Fruit fly (Drosophila melanogaster) whole organism, embryonic: ENCODE measurements around the gene CG10702.
A peak's percentile ranks its signal among the peaks of the same experiment; 100 is the strongest.

ENCODE experiments used
- Aef1 ChIP-seq: fragments of 200-800 bp; sonication (Bioruptor generic); IDR thresholded peaks from 3 replicates; pipeline ENCODE4 v1.3.6; 2022; ENCODE audit warnings: missing biosample characterization, missing genetic modification characterization
- CG10274 ChIP-seq: fragments of 200-800 bp; sonication (Bioruptor generic); optimal IDR thresholded peaks from 3 replicates; lab custom pipeline; 2017; ENCODE audit warnings: missing biosample characterization, mild to moderate bottlenecking, missing genetic modification characterization
- CG10431 ChIP-seq: fragments of 200-800 bp; sonication (Bioruptor generic); optimal IDR thresholded peaks from 3 replicates; lab custom pipeline; 2018; ENCODE audit warnings: missing biosample characterization, mild to moderate bottlenecking, missing genetic modification characterization
- CG11398 ChIP-seq: fragments of 200-800 bp; sonication (Bioruptor generic); optimal IDR thresholded peaks from 2 replicates; lab custom pipeline; 2016; ENCODE audit warnings: missing biosample characterization, missing genetic modification characterization
- CG11696 ChIP-seq: fragments of 200-800 bp; sonication (Bioruptor generic); IDR thresholded peaks from 2 replicates; pipeline ENCODE4 v1.3.6; 2022; ENCODE audit warnings: missing biosample characterization, missing genetic modification characterization
- CG12659 ChIP-seq: fragments of 200-800 bp; sonication (Bioruptor generic); optimal IDR thresholded peaks from 3 replicates; lab custom pipeline; 2017; ENCODE audit warnings: mild to moderate bottlenecking, missing biosample characterization, missing genetic modification reagents, missing genetic modification characterization
- CG13624 ChIP-seq: fragments of 200-800 bp; sonication (Bioruptor generic); optimal IDR thresholded peaks from 2 replicates; lab custom pipeline; 2016; ENCODE audit warnings: missing biosample characterization, missing genetic modification characterization
- CG17612 ChIP-seq: fragments of 200-800 bp; sonication (Bioruptor generic); IDR thresholded peaks from 2 replicates; pipeline ENCODE4 v1.3.6; 2022; ENCODE audit warnings: missing biosample characterization, missing genetic modification characterization
- CG17829 ChIP-seq: fragments of 200-800 bp; optimal IDR thresholded peaks from 2 replicates; lab custom pipeline; 2019; ENCODE audit warnings: missing biosample characterization, mild to moderate bottlenecking, missing genetic modification characterization, moderate library complexity
- CG1832 ChIP-seq: fragments of 200-800 bp; sonication (Bioruptor generic); optimal IDR thresholded peaks from 2 replicates; lab custom pipeline; 2017; ENCODE audit warnings: missing biosample characterization, mild to moderate bottlenecking, missing genetic modification characterization, inconsistent platforms
- CG18619 ChIP-seq: fragments of 200-800 bp; sonication (Bioruptor generic); optimal IDR thresholded peaks from 3 replicates; lab custom pipeline; 2017; ENCODE audit warnings: missing biosample characterization, mild to moderate bottlenecking, missing genetic modification characterization
- CG30403 ChIP-seq: fragments of 200-800 bp; sonication (Bioruptor generic); optimal IDR thresholded peaks from 3 replicates; lab custom pipeline; 2016; ENCODE audit warnings: missing biosample characterization, missing genetic modification characterization
- CG33213 ChIP-seq: fragments of 200-800 bp; sonication (Bioruptor generic); optimal IDR thresholded peaks from 3 replicates; lab custom pipeline; 2016; ENCODE audit warnings: missing biosample characterization, missing genetic modification characterization
- CG4282 ChIP-seq: fragments of 200-800 bp; sonication (Bioruptor generic); optimal IDR thresholded peaks from 2 replicates; lab custom pipeline; 2016; ENCODE audit warnings: missing biosample characterization, missing genetic modification characterization
- CG43689 ChIP-seq: fragments of 200-800 bp; sonication (Bioruptor generic); IDR thresholded peaks from 2 replicates; pipeline ENCODE4 v1.3.6; 2022; ENCODE audit warnings: missing biosample characterization, missing genetic modification characterization
- CG6254 ChIP-seq: fragments of 200-800 bp; sonication (Bioruptor generic); optimal IDR thresholded peaks from 3 replicates; lab custom pipeline; 2017; ENCODE audit warnings: mild to moderate bottlenecking, missing biosample characterization, missing genetic modification reagents, missing genetic modification characterization
- CG6791 ChIP-seq: fragments of 200-800 bp; sonication (Bioruptor generic); IDR thresholded peaks from 3 replicates; pipeline ENCODE4 v1.3.6; 2022; ENCODE audit warnings: missing biosample characterization, missing genetic modification characterization; ENCODE audit not compliant: partially characterized antibody
- CG7928 ChIP-seq: fragments of 200-800 bp; sonication (Bioruptor generic); optimal IDR thresholded peaks from 2 replicates; lab custom pipeline; 2017; ENCODE audit warnings: missing biosample characterization, mild to moderate bottlenecking, missing genetic modification characterization
- Dref ChIP-seq: fragments of 200-800 bp; sonication (Bioruptor generic); IDR thresholded peaks from 2 replicates; pipeline ENCODE4 v1.3.6; 2022; ENCODE audit warnings: missing biosample characterization, missing genetic modification characterization
- Elba2 ChIP-seq: fragments of 200-800 bp; sonication (Bioruptor generic); optimal IDR thresholded peaks from 3 replicates; lab custom pipeline; 2016; ENCODE audit warnings: missing biosample characterization, missing genetic modification characterization
- H2.0 ChIP-seq: fragments of 200-800 bp; sonication (Bioruptor generic); IDR thresholded peaks from 2 replicates; pipeline ENCODE4 v1.3.6; 2022; ENCODE audit warnings: missing biosample characterization, missing genetic modification characterization
- HmgD ChIP-seq: fragments of 200-800 bp; sonication (Bioruptor generic); optimal IDR thresholded peaks from 3 replicates; lab custom pipeline; 2016; ENCODE audit warnings: missing biosample characterization, missing genetic modification characterization
- Lim3 ChIP-seq: fragments of 200-800 bp; sonication (Bioruptor generic); IDR thresholded peaks from 2 replicates; pipeline ENCODE4 v1.3.6; 2022; ENCODE audit warnings: missing biosample characterization, missing genetic modification characterization
- NC2α ChIP-seq: fragments of 200-800 bp; sonication (Bioruptor generic); optimal IDR thresholded peaks from 2 replicates; lab custom pipeline; 2016; ENCODE audit warnings: missing biosample characterization, missing genetic modification characterization
- NK7.1 ChIP-seq: fragments of 200-800 bp; sonication (Bioruptor generic); optimal IDR thresholded peaks from 3 replicates; lab custom pipeline; 2016; ENCODE audit warnings: missing biosample characterization, missing genetic modification characterization
- Optix ChIP-seq: fragments of 200-800 bp; sonication (Bioruptor generic); IDR thresholded peaks from 3 replicates; pipeline ENCODE4 v1.3.6; 2022; ENCODE audit warnings: missing biosample characterization, missing genetic modification characterization
- Stat92E ChIP-seq, 3 experiments: fragments of >200 bp in 2 of 3; fragments of 200-800 bp in 1 of 3; sonication (Bioruptor generic) in 1 of 3; optimal IDR thresholded peaks; 2 replicates each; lab custom pipeline; 2017 to 2019; ENCODE audit warnings: missing biosample characterization in 3 of 3, missing genetic modification characterization in 3 of 3, mild to moderate bottlenecking in 1 of 3, moderate library complexity in 1 of 3
- Xbp1 ChIP-seq: fragments of 200-800 bp; sonication (Bioruptor generic); optimal IDR thresholded peaks from 3 replicates; lab custom pipeline; 2016; ENCODE audit warnings: missing biosample characterization, mild to moderate bottlenecking, missing genetic modification characterization
- Xrp1 ChIP-seq: fragments of 200-800 bp; sonication (Bioruptor generic); IDR thresholded peaks from 2 replicates; pipeline ENCODE4 v1.3.6; 2022; ENCODE audit warnings: missing biosample characterization, missing genetic modification characterization
- ap ChIP-seq: fragments of 200-800 bp; sonication (Bioruptor generic); IDR thresholded peaks from 2 replicates; pipeline ENCODE4 v1.3.6; 2022; ENCODE audit warnings: missing biosample characterization, missing genetic modification characterization
- ase ChIP-seq: fragments of 200-800 bp; sonication (Bioruptor generic); IDR thresholded peaks from 3 replicates; pipeline ENCODE4 v1.3.6; 2022; ENCODE audit warnings: missing biosample characterization, missing genetic modification characterization
- bowl ChIP-seq: fragments of 200-800 bp; sonication (Bioruptor generic); IDR thresholded peaks from 2 replicates; pipeline ENCODE4 v1.3.6; 2022; ENCODE audit warnings: missing biosample characterization, missing genetic modification characterization
- bsh ChIP-seq, 2 experiments: fragments of 200-800 bp; sonication (Bioruptor generic); optimal IDR thresholded peaks; 2 replicates each; lab custom pipeline; 2017 to 2018; ENCODE audit warnings: mild to moderate bottlenecking in 2 of 2, missing biosample characterization in 2 of 2, missing genetic modification characterization in 2 of 2, moderate library complexity in 1 of 2
- btn ChIP-seq: fragments of 200-800 bp; sonication (Bioruptor generic); optimal IDR thresholded peaks from 2 replicates; lab custom pipeline; 2016; ENCODE audit warnings: missing biosample characterization, missing genetic modification characterization
- cad ChIP-seq: fragments of >200 bp; optimal IDR thresholded peaks from 2 replicates; lab custom pipeline; 2017; ENCODE audit warnings: missing biosample characterization, missing genetic modification characterization
- cato ChIP-seq: fragments of 200-800 bp; sonication (Bioruptor generic); optimal IDR thresholded peaks from 2 replicates; lab custom pipeline; 2016; ENCODE audit warnings: missing biosample characterization, missing genetic modification characterization, borderline replicate concordance
- dati ChIP-seq: fragments of 200-800 bp; sonication (Bioruptor generic); IDR thresholded peaks from 2 replicates; pipeline ENCODE4 v1.3.6; 2022; ENCODE audit warnings: missing biosample characterization, missing genetic modification characterization
- dmrt11E ChIP-seq: fragments of 200-800 bp; sonication (Bioruptor generic); optimal IDR thresholded peaks from 3 replicates; lab custom pipeline; 2018; ENCODE audit warnings: missing biosample characterization, mild to moderate bottlenecking, missing genetic modification characterization, moderate library complexity
- ems ChIP-seq: fragments of 200-800 bp; sonication (Bioruptor generic); optimal IDR thresholded peaks from 3 replicates; lab custom pipeline; 2016; ENCODE audit warnings: missing biosample characterization, missing genetic modification characterization
- en ChIP-seq: fragments of 200-800 bp; sonication (Bioruptor generic); optimal IDR thresholded peaks from 2 replicates; lab custom pipeline; 2016; ENCODE audit warnings: missing biosample characterization, missing genetic modification characterization
- fru ChIP-seq: fragments of >200 bp; optimal IDR thresholded peaks from 2 replicates; lab custom pipeline; 2017
- ind ChIP-seq: fragments of 200-800 bp; sonication (Bioruptor generic); optimal IDR thresholded peaks from 3 replicates; lab custom pipeline; 2016; ENCODE audit warnings: missing biosample characterization, missing genetic modification characterization
- kni ChIP-seq: fragments of 200-800 bp; sonication (Bioruptor generic); optimal IDR thresholded peaks from 3 replicates; lab custom pipeline; 2017; ENCODE audit warnings: mild to moderate bottlenecking, missing biosample characterization, missing genetic modification reagents, missing genetic modification characterization
- nerfin-2 ChIP-seq: fragments of 200-800 bp; sonication (Bioruptor generic); IDR thresholded peaks from 2 replicates; pipeline ENCODE4 v1.3.6; 2022; ENCODE audit warnings: missing biosample characterization, missing genetic modification characterization; ENCODE audit not compliant: partially characterized antibody
- pan ChIP-seq, 4 experiments: fragments of >200 bp in 3 of 4; fragments of 200-800 bp in 1 of 4; sonication (Bioruptor generic) in 1 of 4; optimal IDR thresholded peaks in 3 of 4; IDR thresholded peaks in 1 of 4; 2 replicates each; pipeline versions ENCODE4 v1.3.6 to Lab custom; 2017 to 2022; ENCODE audit warnings: missing biosample characterization in 2 of 4, missing genetic modification characterization in 2 of 4, mixed read lengths in 1 of 4
- ranshi ChIP-seq: fragments of 200-800 bp; sonication (Bioruptor generic); IDR thresholded peaks from 2 replicates; pipeline ENCODE4 v1.3.6; 2022; ENCODE audit warnings: missing biosample characterization, missing genetic modification characterization
- sd ChIP-seq: fragments of 200-800 bp; sonication (Bioruptor generic); optimal IDR thresholded peaks from 3 replicates; lab custom pipeline; 2018; ENCODE audit warnings: missing biosample characterization, mild to moderate bottlenecking, missing genetic modification characterization, moderate library complexity
- sna ChIP-seq: fragments of 200-800 bp; sonication (Bioruptor generic); IDR thresholded peaks from 2 replicates; pipeline ENCODE4 v1.3.6; 2022; ENCODE audit warnings: missing biosample characterization, missing genetic modification characterization; ENCODE audit not compliant: partially characterized antibody
- tap ChIP-seq: fragments of 200-800 bp; optimal IDR thresholded peaks from 3 replicates; lab custom pipeline; 2019; ENCODE audit warnings: missing biosample characterization, mild to moderate bottlenecking, missing genetic modification characterization, moderate library complexity
- wek ChIP-seq: fragments of 200-800 bp; sonication (Bioruptor generic); optimal IDR thresholded peaks from 3 replicates; lab custom pipeline; 2018; ENCODE audit warnings: missing biosample characterization, mild to moderate bottlenecking, missing genetic modification characterization, moderate library complexity

CG10702 gene

DNA sequence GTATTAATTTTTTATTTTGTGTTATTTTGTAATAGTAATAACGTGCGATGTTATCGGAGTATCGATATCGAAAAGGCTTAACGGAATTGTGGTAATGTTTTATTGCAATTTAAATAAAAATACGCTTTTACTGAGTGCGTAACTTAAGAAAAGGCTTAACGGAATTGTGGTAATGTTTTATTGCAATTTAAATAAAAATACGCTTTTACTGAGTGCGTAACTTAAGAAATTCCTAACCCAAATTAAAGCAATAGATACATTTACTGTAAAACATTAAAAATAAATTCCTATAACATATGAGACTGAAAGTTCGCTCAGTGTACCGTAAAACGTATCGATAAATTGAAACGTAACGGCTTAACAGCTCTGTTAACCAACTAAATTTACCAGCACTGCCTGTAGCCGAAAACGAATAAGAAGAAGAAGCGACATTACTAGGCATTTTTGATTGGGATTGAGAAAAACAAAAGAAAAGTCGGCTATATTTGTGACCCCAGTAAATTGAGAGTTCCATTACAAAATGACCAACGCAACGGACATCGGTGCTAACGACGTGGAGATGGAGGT is 18.0 kb downstream of the CG10702 start, which contains the start of gene Rpn3 (continued):
- peak; percentile 67 for TF ChIP-seq HmgD (GFP tag; lab: Kevin White, UChicago)
- peak; percentile 71 for TF ChIP-seq CG6791 (GFP tag; lab: Robert Waterston, UW)
- TF ChIP-seq CG12659, result peak; percentile 91
- peak; percentile 94 for TF ChIP-seq Lim3 (GFP tag; lab: Robert Waterston, UW)
- peak; percentile 51 for TF ChIP-seq NC2α (GFP tag; lab: Kevin White, UChicago)
- peak; percentile 74 for TF ChIP-seq tap
- TF ChIP-seq Stat92E (GFP tag; optimal IDR thresholded peaks at IDR 0.05; lab: Kevin White, UChicago), result no peak
- peak; percentile 86 for TF ChIP-seq ase (GFP tag; lab: Robert Waterston, UW)
- TF ChIP-seq CG10274 (GFP tag; lab: Kevin White, UChicago), result peak; percentile 7
- TF ChIP-seq en (GFP tag; lab: Kevin White, UChicago), result peak; percentile 56
- TF ChIP-seq H2.0 (GFP tag; lab: Robert Waterston, UW), result peak; percentile 87
- TF ChIP-seq btn (GFP tag; lab: Kevin White, UChicago), result peak; percentile 29
- peak; percentile 80 for TF ChIP-seq ap (GFP tag; lab: Robert Waterston, UW)
- peak; percentile 51 for TF ChIP-seq CG11398 (GFP tag; lab: Kevin White, UChicago)
- TF ChIP-seq CG18619 (GFP tag; lab: Kevin White, UChicago), result peak; percentile 61
- no peak for TF ChIP-seq Optix (GFP tag; lab: Robert Waterston, UW)
- peak; percentile 84 for TF ChIP-seq ind
- TF ChIP-seq Dref (GFP tag; lab: Robert Waterston, UW), result peak; percentile 63
- peak; percentile 83 for TF ChIP-seq CG17612 (GFP tag; lab: Robert Waterston, UW)
- no peak for TF ChIP-seq CG1832 (GFP tag; lab: Kevin White, UChicago)
- no peak for TF ChIP-seq bowl (GFP tag; lab: Robert Waterston, UW)
- TF ChIP-seq fru (lab: Kevin White, UChicago), result no peak
- TF ChIP-seq CG33213 (GFP tag; lab: Kevin White, UChicago), result peak; percentile 61
- peak; percentile 93 for TF ChIP-seq Xrp1 (GFP tag; lab: Robert Waterston, UW)
- TF ChIP-seq dati (GFP tag; lab: Robert Waterston, UW), result peak; percentile 65
- TF ChIP-seq bsh (GFP tag; optimal IDR thresholded peaks at IDR 0.05; lab: Kevin White, UChicago), result peak; percentile 42 to 90
- no peak for TF ChIP-seq pan (optimal IDR thresholded peaks at IDR 0.05; lab: Kevin White, UChicago)
- TF ChIP-seq pan (GFP tag; optimal IDR thresholded peaks at IDR 0.05 in 1 of 2, IDR thresholded peaks at IDR 0.05 in 1 of 2), result peak in 1 of 2 experiments; percentile 92
- TF ChIP-seq CG10431, result peak; percentile 12
- TF ChIP-seq cad (GFP tag; lab: Kevin White, UChicago), result no peak
- TF ChIP-seq dmrt11E (tag; lab: Kevin White, UChicago), result peak; percentile 82
- TF ChIP-seq CG6254 (GFP tag; lab: Kevin White, UChicago), result no peak
- TF ChIP-seq Elba2 (GFP tag; lab: Kevin White, UChicago), result no peak
- TF ChIP-seq NK7.1, result peak; percentile 63
- peak; percentile 84 for TF ChIP-seq Xbp1 (GFP tag; lab: Kevin White, UChicago)
- TF ChIP-seq CG17829, result peak; percentile 88
- peak; percentile 86 for TF ChIP-seq ranshi
- peak; percentile 62 for TF ChIP-seq CG43689
- TF ChIP-seq wek (GFP tag; lab: Kevin White, UChicago), result peak; percentile 56
- peak; percentile 91 for TF ChIP-seq CG30403
- TF ChIP-seq nerfin-2 (GFP tag; lab: Robert Waterston, UW), result peak; percentile 75
- no peak for TF ChIP-seq sd (tag; lab: Kevin White, UChicago)
- peak; percentile 79 for TF ChIP-seq CG13624
- peak; percentile 80 for TF ChIP-seq cato (GFP tag; lab: Kevin White, UChicago)
- peak; percentile 82 for TF ChIP-seq Aef1
- no peak for TF ChIP-seq kni
- peak; percentile 38 for TF ChIP-seq CG4282 (GFP tag; lab: Kevin White, UChicago)
- peak; percentile 68; the same call in 1 of the 2 replicates for TF ChIP-seq sna (GFP tag; lab: Robert Waterston, UW)
- TF ChIP-seq ems (GFP tag; lab: Kevin White, UChicago), result peak; percentile 80
- TF ChIP-seq CG7928 (GFP tag; lab: Kevin White, UChicago), result no peak
- peak; percentile 74 for TF ChIP-seq CG11696 (GFP tag; lab: Robert Waterston, UW)
